Worm (Caenorhabditis elegans) whole organism, L1 larva: Measurements from ENCODE around the gene cbd-1.
A peak's percentile ranks its signal among the peaks of the same experiment; 100 is the strongest.

ENCODE experiments used
- C04F5.9 ChIP-seq: sonication (generic microtip); optimal IDR thresholded peaks from 2 replicates; lab custom pipeline; 2016; ENCODE audit warnings: missing genetic modification characterization, missing compliant biosample characterization
- C34B4.2 ChIP-seq: sonication (generic microtip); optimal IDR thresholded peaks from 2 replicates; lab custom pipeline; 2017; ENCODE audit warnings: mild to moderate bottlenecking, missing genetic modification characterization, missing compliant biosample characterization
- F16B12.6 ChIP-seq: fragments of 150-350 bp; optimal IDR thresholded peaks from 2 replicates; lab custom pipeline; 2014; ENCODE audit warnings: missing biosample characterization, missing genetic modification characterization
- alr-1 ChIP-seq: fragments of 200-800 bp; sonication (Bioruptor generic); optimal IDR thresholded peaks from 2 replicates; lab custom pipeline; 2018; ENCODE audit warnings: borderline replicate concordance, mild to moderate bottlenecking, missing genetic modification characterization, missing compliant biosample characterization
- aly-2 ChIP-seq: fragments of 150-350 bp; optimal IDR thresholded peaks from 2 replicates; lab custom pipeline; 2014; ENCODE audit warnings: missing biosample characterization, missing genetic modification characterization
- ces-1 ChIP-seq: fragments of 150-350 bp; optimal IDR thresholded peaks from 2 replicates; lab custom pipeline; 2014; ENCODE audit warnings: missing biosample characterization, missing genetic modification reagents, missing genetic modification characterization
- dpl-1 ChIP-seq, 3 experiments: fragments of 150-350 bp in 2 of 3; sonication (generic microtip) in 1 of 3; optimal IDR thresholded peaks; 2 replicates each; lab custom pipeline; 2014 to 2017; ENCODE audit warnings: missing biosample characterization in 3 of 3, missing genetic modification characterization in 3 of 3, missing genetic modification reagents in 3 of 3
- dsc-1 ChIP-seq: sonication (generic microtip); optimal IDR thresholded peaks from 2 replicates; lab custom pipeline; 2016; ENCODE audit warnings: mild to moderate bottlenecking, missing genetic modification characterization, missing compliant biosample characterization
- efl-1 ChIP-seq, 4 experiments: fragments of 150-350 bp; optimal IDR thresholded peaks in 3 of 4; peaks in 1 of 4; 1 replicate in 1 of 4; 2 replicates in 3 of 4; lab custom pipeline; 2014; ENCODE audit warnings: missing biosample characterization in 2 of 4, missing genetic modification characterization in 2 of 4, missing genetic modification reagents in 2 of 4
- efl-3 ChIP-seq: fragments of 200-800 bp; sonication (Bioruptor generic); optimal IDR thresholded peaks from 2 replicates; lab custom pipeline; 2018; ENCODE audit warnings: mild to moderate bottlenecking, missing genetic modification characterization, missing compliant biosample characterization
- egl-13 ChIP-seq: sonication (generic microtip); optimal IDR thresholded peaks from 2 replicates; lab custom pipeline; 2016; ENCODE audit warnings: missing genotype, missing genetic modification reagents, missing genetic modification characterization, missing compliant biosample characterization
- egl-27 ChIP-seq, 2 experiments: fragments of 150-350 bp in 1 of 2; sonication (generic microtip); optimal IDR thresholded peaks; 3 replicates each; lab custom pipeline; 2017 to 2018; ENCODE audit warnings: missing biosample characterization in 2 of 2, missing genetic modification characterization in 2 of 2, missing genetic modification reagents in 2 of 2
- elt-2 ChIP-seq: sonication (generic microtip); optimal IDR thresholded peaks from 2 replicates; lab custom pipeline; 2016; ENCODE audit warnings: missing genetic modification characterization, mild to moderate bottlenecking, inconsistent platforms, missing compliant biosample characterization, missing genetic modification reagents
- fkh-10 ChIP-seq: sonication (generic microtip); optimal IDR thresholded peaks from 2 replicates; lab custom pipeline; 2017; ENCODE audit warnings: missing biosample characterization, missing genetic modification reagents, missing genetic modification characterization
- fkh-4 ChIP-seq: sonication (generic microtip); optimal IDR thresholded peaks from 2 replicates; lab custom pipeline; 2016; ENCODE audit warnings: missing compliant biosample characterization, missing genetic modification characterization, borderline replicate concordance
- fkh-8 ChIP-seq: sonication (generic microtip); optimal IDR thresholded peaks from 2 replicates; lab custom pipeline; 2016; ENCODE audit warnings: mild to moderate bottlenecking, missing genetic modification characterization, missing compliant biosample characterization
- grh-1 ChIP-seq: fragments of 200-800 bp; sonication (Bioruptor generic); IDR thresholded peaks from 2 replicates; pipeline ENCODE4 v1.3.6; 2022; ENCODE audit warnings: missing genetic modification reagents, missing genetic modification characterization, missing compliant biosample characterization
- hlh-4 ChIP-seq: sonication (generic microtip); optimal IDR thresholded peaks from 2 replicates; lab custom pipeline; 2016; ENCODE audit warnings: mild to moderate bottlenecking, missing genetic modification characterization, missing compliant biosample characterization
- hpl-2 ChIP-seq: fragments of 150-350 bp; optimal IDR thresholded peaks from 2 replicates; lab custom pipeline; 2014; ENCODE audit warnings: missing biosample characterization, missing genetic modification reagents, missing genetic modification characterization
- irx-1 ChIP-seq: sonication (generic microtip); optimal IDR thresholded peaks from 2 replicates; lab custom pipeline; 2016; ENCODE audit warnings: missing genetic modification characterization, missing compliant biosample characterization
- jun-1 ChIP-seq: fragments of 150-350 bp; optimal IDR thresholded peaks from 2 replicates; lab custom pipeline; 2014; ENCODE audit warnings: missing biosample characterization, missing genetic modification reagents, missing genetic modification characterization
- lin-13 ChIP-seq: fragments of 150-350 bp; optimal IDR thresholded peaks from 2 replicates; lab custom pipeline; 2014; ENCODE audit warnings: missing biosample characterization, missing genetic modification reagents, missing genetic modification characterization
- lin-14 ChIP-seq: fragments of 200-800 bp; sonication (Bioruptor generic); optimal IDR thresholded peaks from 2 replicates; lab custom pipeline; 2018; ENCODE audit warnings: mild to moderate bottlenecking, missing genetic modification characterization, moderate library complexity, missing compliant biosample characterization
- lin-15B ChIP-seq: fragments of 150-350 bp; sonication (generic microtip); optimal IDR thresholded peaks from 3 replicates; lab custom pipeline; 2014; ENCODE audit warnings: missing biosample characterization, missing genetic modification characterization
- lsy-2 ChIP-seq, 2 experiments: fragments of 150-350 bp; optimal IDR thresholded peaks; 2 replicates each; lab custom pipeline; 2014; ENCODE audit warnings: missing biosample characterization in 2 of 2, missing genetic modification characterization in 2 of 2
- mef-2 ChIP-seq: fragments of 150-350 bp; optimal IDR thresholded peaks from 2 replicates; lab custom pipeline; 2014; ENCODE audit warnings: missing biosample characterization, missing genetic modification characterization
- nhr-12 ChIP-seq: sonication (generic microtip); optimal IDR thresholded peaks from 2 replicates; lab custom pipeline; 2017; ENCODE audit warnings: missing biosample characterization, missing genetic modification characterization
- nhr-47 ChIP-seq: sonication (generic microtip); optimal IDR thresholded peaks from 2 replicates; lab custom pipeline; 2016; ENCODE audit warnings: mild to moderate bottlenecking, missing genetic modification characterization, moderate library complexity, missing compliant biosample characterization
- nhr-71 ChIP-seq: sonication (generic microtip); optimal IDR thresholded peaks from 2 replicates; lab custom pipeline; 2016; ENCODE audit warnings: mild to moderate bottlenecking, missing genetic modification characterization, moderate library complexity, missing compliant biosample characterization
- nhr-76 ChIP-seq: sonication (generic microtip); optimal IDR thresholded peaks from 2 replicates; lab custom pipeline; 2017; ENCODE audit warnings: missing biosample characterization, missing genetic modification characterization
- nhr-85 ChIP-seq: sonication (generic microtip); peaks from one replicate; lab custom pipeline; 2016; ENCODE audit warnings: missing genetic modification characterization, inconsistent platforms, missing compliant biosample characterization
- rnt-1 ChIP-seq: sonication (generic microtip); optimal IDR thresholded peaks from 2 replicates; lab custom pipeline; 2016; ENCODE audit warnings: mild to moderate bottlenecking, missing genetic modification characterization, moderate library complexity, missing compliant biosample characterization
- skn-1 ChIP-seq: fragments of 150-350 bp; optimal IDR thresholded peaks from 2 replicates; lab custom pipeline; 2014; ENCODE audit warnings: missing biosample characterization, missing genetic modification characterization
- snpc-4 ChIP-seq: fragments of 150-350 bp; optimal IDR thresholded peaks from 2 replicates; lab custom pipeline; 2014; ENCODE audit warnings: missing biosample characterization, missing genetic modification characterization
- sox-4 ChIP-seq: sonication (generic microtip); optimal IDR thresholded peaks from 2 replicates; lab custom pipeline; 2016; ENCODE audit warnings: missing genetic modification characterization, missing compliant biosample characterization
- sup-37 ChIP-seq: fragments of 200-800 bp; sonication (Bioruptor generic); optimal IDR thresholded peaks from 2 replicates; lab custom pipeline; 2018; ENCODE audit warnings: mild to moderate bottlenecking, missing genetic modification characterization, missing compliant biosample characterization
- swsn-7 ChIP-seq: sonication (generic microtip); optimal IDR thresholded peaks from 2 replicates; lab custom pipeline; 2016; ENCODE audit warnings: missing genetic modification characterization, missing compliant biosample characterization
- tlp-1 ChIP-seq: fragments of 150-350 bp; optimal IDR thresholded peaks from 2 replicates; lab custom pipeline; 2014; ENCODE audit warnings: missing biosample characterization, missing genetic modification characterization
- unc-130 ChIP-seq: fragments of 150-350 bp; optimal IDR thresholded peaks from 2 replicates; lab custom pipeline; 2017; ENCODE audit warnings: missing biosample characterization, missing genetic modification characterization, inconsistent platforms
- unc-30 ChIP-seq: sonication (generic microtip); optimal IDR thresholded peaks from 2 replicates; lab custom pipeline; 2017; ENCODE audit warnings: missing biosample characterization, missing genetic modification characterization
- unc-62 ChIP-seq: fragments of 150-350 bp; optimal IDR thresholded peaks from 2 replicates; lab custom pipeline; 2014; ENCODE audit warnings: missing biosample characterization, missing genetic modification reagents, missing genetic modification characterization
- unc-98 ChIP-seq: fragments of 200-800 bp; sonication (Bioruptor generic); IDR thresholded peaks from 2 replicates; pipeline ENCODE4 v1.3.6; 2022; ENCODE audit warnings: missing genetic modification characterization, missing compliant biosample characterization
- xbp-1 ChIP-seq: sonication (generic microtip); optimal IDR thresholded peaks from 2 replicates; lab custom pipeline; 2016; ENCODE audit warnings: missing genetic modification characterization, missing compliant biosample characterization
- zag-1 ChIP-seq: fragments of 150-350 bp; optimal IDR thresholded peaks from 2 replicates; lab custom pipeline; 2014; ENCODE audit warnings: missing biosample characterization, missing genetic modification characterization
- zip-4 ChIP-seq: fragments of 200-800 bp; sonication (Bioruptor generic); optimal IDR thresholded peaks from 2 replicates; lab custom pipeline; 2018; ENCODE audit warnings: mild to moderate bottlenecking, missing genetic modification characterization, moderate library complexity, missing compliant biosample characterization

The cbd-1 gene

DNA sequence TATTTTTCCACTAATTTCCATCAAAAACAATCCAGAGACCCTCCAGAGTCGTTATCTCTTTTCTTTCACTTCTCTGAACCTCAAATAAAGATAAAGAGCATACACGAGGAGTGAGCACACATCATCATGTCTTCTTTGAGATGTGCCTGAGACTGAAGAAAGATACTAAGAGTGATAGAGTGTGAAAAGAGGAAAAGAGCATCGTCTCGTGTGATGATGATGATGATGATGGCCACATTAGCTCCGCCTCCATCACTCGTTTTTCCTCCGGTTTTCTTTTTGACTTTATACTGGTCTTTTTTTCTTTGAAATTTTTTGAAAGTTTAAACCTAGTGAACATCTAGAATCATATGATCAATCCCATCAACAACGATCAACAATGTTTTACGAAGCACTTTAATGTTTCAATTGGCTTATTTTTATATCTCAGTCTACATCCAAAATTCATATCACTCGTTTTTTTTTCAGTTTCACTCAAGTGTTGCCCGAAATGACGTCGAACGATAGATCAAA, 18.8 kb upstream of the cbd-1 start, which contains the start of gene T01G1.2 (continued):
- TF ChIP-seq sup-37 (GFP tag; lab: Kevin White, UChicago) (no peak), nhr-47 (tag; lab: Kevin White, UChicago) (peak; percentile 39), unc-130 (tag; lab: Kevin White, UChicago) (peak; percentile 31), unc-62 (GFP tag; lab: Kevin White, UChicago) (no peak), tlp-1 (no peak), fkh-10 (GFP tag; lab: Kevin White, UChicago) (no peak), fkh-8 (tag; lab: Kevin White, UChicago) (no peak), nhr-71 (tag; lab: Kevin White, UChicago) (peak; percentile 73), ces-1 (GFP tag; lab: Kevin White, UChicago) (no peak), nhr-12 (tag; lab: Kevin White, UChicago) (no peak), dsc-1 (tag; lab: Kevin White, UChicago) (peak; percentile 42), irx-1 (no peak), efl-3 (GFP tag; lab: Kevin White, UChicago) (no peak), lin-14 (GFP tag; lab: Kevin White, UChicago) (peak; percentile 81), egl-13 (peak; percentile 15), swsn-7 (tag; lab: Kevin White, UChicago) (peak; percentile 15), hpl-2 (GFP tag; lab: Kevin White, UChicago) (no peak), snpc-4 (tag; lab: Kevin White, UChicago) (no peak), jun-1 (tag; lab: Kevin White, UChicago) (no peak), C04F5.9 (no peak), fkh-4 (tag; lab: Kevin White, UChicago) (no peak), unc-30 (tag; lab: Kevin White, UChicago) (no peak), lin-13 (GFP tag; lab: Kevin White, UChicago) (no peak), zip-4 (no peak), mef-2 (tag; lab: Kevin White, UChicago) (peak; percentile 7), nhr-85 (no peak), rnt-1 (tag; lab: Kevin White, UChicago) (peak; percentile 61)

DNA sequence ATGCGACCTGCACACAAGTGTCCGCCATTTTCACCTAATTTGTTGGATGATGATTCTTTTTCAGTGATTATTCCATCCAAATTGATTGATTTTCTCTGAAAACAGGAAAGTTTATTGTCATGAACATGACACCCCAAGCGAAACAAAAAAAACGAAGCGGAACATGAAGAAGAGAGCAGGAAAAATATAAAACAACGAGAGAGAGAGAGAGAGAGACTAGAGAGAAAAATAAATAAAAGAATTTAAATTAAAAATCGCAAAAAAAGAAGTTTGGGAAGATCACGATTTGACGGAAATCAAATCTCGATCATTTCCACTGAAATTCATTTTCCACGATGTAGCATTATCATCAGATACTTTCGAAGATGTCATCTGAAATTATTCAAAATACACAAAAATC, 13.0 kb upstream of the cbd-1 start, which contains the start of gene klp-12:
klp-12 (minus strand) TSS at position 101 of the 400 bp plus-strand sequence.
- TF ChIP-seq lin-14 (GFP tag; lab: Kevin White, UChicago) = no peak

DNA sequence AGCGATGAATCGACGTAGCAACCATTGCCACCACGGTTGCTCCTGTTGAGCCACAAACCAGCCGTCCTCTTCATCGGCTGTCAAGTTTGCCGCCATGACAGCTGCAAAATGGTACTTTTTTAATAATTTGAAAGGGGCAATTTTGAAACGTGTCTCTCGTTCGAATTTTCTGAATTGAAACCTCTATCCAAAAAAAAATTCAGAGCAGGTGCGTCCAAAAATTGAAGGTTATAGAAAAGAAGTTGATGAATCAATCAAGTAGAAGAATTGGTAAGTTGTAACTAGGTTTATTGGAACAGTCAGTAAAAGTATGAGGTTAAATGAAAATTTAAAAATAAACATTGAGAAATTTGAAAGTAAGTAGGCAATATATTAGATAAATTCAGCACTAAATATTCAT, 11.4 kb upstream of the cbd-1 start, which contains the start of gene T01G1.4:
T01G1.4 (minus strand) TSS at position 101 of the 400 bp plus-strand sequence.
- TF ChIP-seq skn-1 (no peak), nhr-85 (peak; percentile 7), sox-4 (no peak), aly-2 (tag; lab: Kevin White, UChicago) (no peak), efl-1 (optimal IDR thresholded peaks at IDR 0.05; lab: Kevin White, UChicago) (no peak), efl-1 (GFP tag; optimal IDR thresholded peaks at IDR 0.05 in 1 of 2; lab: Kevin White, UChicago) (no peak), grh-1 (GFP tag; lab: Robert Waterston, UW) (no peak)

DNA sequence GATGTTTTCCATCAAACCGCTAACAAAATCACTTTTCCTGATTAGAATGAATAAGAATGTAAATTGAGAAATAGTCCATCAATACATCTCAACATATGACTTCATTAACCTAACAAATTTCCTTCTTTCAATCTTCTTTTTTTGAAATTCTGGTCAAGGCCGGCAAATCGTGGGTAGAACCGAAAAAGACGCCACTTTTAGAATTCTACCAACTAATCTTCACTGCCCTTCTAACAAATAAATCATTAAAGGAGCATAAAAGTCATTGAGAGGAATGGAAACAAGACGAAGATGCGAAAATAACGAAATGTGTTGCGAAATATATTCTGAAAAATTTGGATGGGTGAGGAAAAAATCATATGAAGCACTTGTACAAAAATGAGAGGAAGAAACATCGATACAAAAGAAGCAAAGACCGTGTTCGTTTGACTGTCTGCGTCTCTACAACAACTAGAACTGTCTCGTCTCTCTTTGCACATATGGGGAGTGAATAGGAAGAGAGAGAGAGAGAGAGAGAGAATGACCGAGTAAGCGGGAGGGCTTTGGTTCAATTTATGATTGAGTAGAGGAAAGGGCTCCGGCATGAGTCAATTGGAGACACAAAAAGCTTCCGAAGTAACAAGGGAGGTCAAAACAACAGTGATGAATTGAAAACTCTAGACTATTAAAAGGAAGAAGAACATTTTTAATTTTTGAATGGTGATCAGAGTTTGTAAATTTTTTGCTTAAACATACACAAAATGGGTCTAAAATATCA, 8.8 kb upstream of the cbd-1 start:
- TF ChIP-seq xbp-1 (tag; lab: Kevin White, UChicago) (no peak), aly-2 (tag; lab: Kevin White, UChicago) (no peak), skn-1 (no peak), dpl-1 (GFP tag; optimal IDR thresholded peaks at IDR 0.05; lab: Kevin White, UChicago) (no peak), mef-2 (tag; lab: Kevin White, UChicago) (no peak), hlh-4 (tag; lab: Kevin White, UChicago) (no peak), jun-1 (tag; lab: Kevin White, UChicago) (no peak), lin-15B (tag; lab: Kevin White, UChicago) (no peak), alr-1 (no peak), unc-98 (GFP tag; lab: Robert Waterston, UW) (no peak), nhr-47 (tag; lab: Kevin White, UChicago) (no peak), nhr-76 (tag; lab: Kevin White, UChicago) (no peak), C34B4.2 (no peak), rnt-1 (tag; lab: Kevin White, UChicago) (no peak), lsy-2 (tag; optimal IDR thresholded peaks at IDR 0.05; lab: Kevin White, UChicago) (no peak), egl-27 (tag; optimal IDR thresholded peaks at IDR 0.05; lab: Kevin White, UChicago) (no peak), elt-2 (tag; lab: Kevin White, UChicago) (no peak), F16B12.6 (no peak), zag-1 (tag; lab: Kevin White, UChicago) (no peak), lin-14 (GFP tag; lab: Kevin White, UChicago) (peak; percentile 38)
